In genomic region chrX:11326213-11326731, dm6 we compare ENCODE assay signal across 5 fruit fly cellular contexts.
TF ChIP-seq lines count a peak whose summit lies in the region.

No protein-coding gene starts in this region.

TF ChIP-seq in whole organism, adult, 20 proteins besides CTCF, POLR2A, EP300 and RAD21 (continued from another document):
- TF ChIP-seq CG11617 (GFP tag; optimal IDR thresholded peaks at IDR 0.05; lab: Kevin White, UChicago) (peak; percentile 83), pad (GFP tag; optimal IDR thresholded peaks at IDR 0.05; lab: Kevin White, UChicago) (peak; percentile 65), CG14711 (tag; optimal IDR thresholded peaks at IDR 0.05; lab: Kevin White, UChicago) (peak; percentile 72)

TF ChIP-seq in whole organism, embryonic, 481 proteins besides CTCF, POLR2A, EP300 and RAD21 (continued from another document and continues in another):
- TF ChIP-seq pzg (GFP tag; optimal IDR thresholded peaks at IDR 0.05; lab: Kevin White, UChicago), result no peak
- TF ChIP-seq CG7786 (GFP tag; optimal IDR thresholded peaks at IDR 0.05; lab: Kevin White, UChicago), result peak; percentile 52
- TF ChIP-seq YL-1 (GFP tag; optimal IDR thresholded peaks at IDR 0.05; lab: Kevin White, UChicago), result no peak
- TF ChIP-seq ab (GFP tag; optimal IDR thresholded peaks at IDR 0.05; lab: Kevin White, UChicago), result no peak
- TF ChIP-seq ap (GFP tag; IDR thresholded peaks at IDR 0.05; lab: Robert Waterston, UW), result peak; percentile 40; the same call in 1 of the 2 replicates
- peak; percentile 46 for TF ChIP-seq CG6689 (GFP tag; IDR thresholded peaks at IDR 0.05; lab: Robert Waterston, UW)
- no peak for TF ChIP-seq CG34224 (GFP tag; IDR thresholded peaks at IDR 0.05; lab: Robert Waterston, UW; ENCODE audit: partially characterized antibody)
- peak; percentile 66 for TF ChIP-seq CG17359 (tag; optimal IDR thresholded peaks at IDR 0.05; lab: Kevin White, UChicago)
- peak; percentile 82 for TF ChIP-seq gem (tag; optimal IDR thresholded peaks at IDR 0.05; lab: Kevin White, UChicago)
- TF ChIP-seq Dp (GFP tag; optimal IDR thresholded peaks at IDR 0.05; lab: Kevin White, UChicago), result no peak
- TF ChIP-seq Sry-β (GFP tag; optimal IDR thresholded peaks at IDR 0.05; lab: Kevin White, UChicago), result no peak
- TF ChIP-seq B-H2 (GFP tag; optimal IDR thresholded peaks at IDR 0.05; lab: Kevin White, UChicago), result no peak
- peak in 1 of 2 experiments; percentile 59 for TF ChIP-seq Eip74EF (GFP tag; optimal IDR thresholded peaks at IDR 0.05; lab: Kevin White, UChicago)
- peak; percentile 82 for TF ChIP-seq Sox100B (GFP tag; optimal IDR thresholded peaks at IDR 0.05; lab: Kevin White, UChicago)
- peak; percentile 78 for TF ChIP-seq row (GFP tag; IDR thresholded peaks at IDR 0.05; lab: Robert Waterston, UW)
- peak; percentile 64 for TF ChIP-seq kni (GFP tag; optimal IDR thresholded peaks at IDR 0.05; lab: Kevin White, UChicago)
- peak; percentile 57 for TF ChIP-seq gcm (GFP tag; optimal IDR thresholded peaks at IDR 0.05; lab: Kevin White, UChicago)
- no peak for TF ChIP-seq sna (GFP tag; IDR thresholded peaks at IDR 0.05; lab: Robert Waterston, UW; ENCODE audit: partially characterized antibody)
- peak; percentile 94 for TF ChIP-seq sens (GFP tag; lab: Kevin White, UChicago)
- TF ChIP-seq CG7928 (GFP tag; optimal IDR thresholded peaks at IDR 0.05; lab: Kevin White, UChicago), result peak; percentile 35
- peak; percentile 70 for TF ChIP-seq HHEX (GFP tag; optimal IDR thresholded peaks at IDR 0.05; lab: Kevin White, UChicago)
- no peak for TF ChIP-seq CG17568 (GFP tag; optimal IDR thresholded peaks at IDR 0.05; lab: Kevin White, UChicago)
- TF ChIP-seq Side (GFP tag; optimal IDR thresholded peaks at IDR 0.05; lab: Kevin White, UChicago), result peak; percentile 33
- peak; percentile 41; the same call in 1 of the 2 replicates for TF ChIP-seq Taf1 (GFP tag; IDR thresholded peaks at IDR 0.05; lab: Robert Waterston, UW)
- peak; percentile 84 for TF ChIP-seq CG2678 (tag; optimal IDR thresholded peaks at IDR 0.05; lab: Kevin White, UChicago)
- TF ChIP-seq CG34422 (GFP tag; IDR thresholded peaks at IDR 0.05; lab: Robert Waterston, UW), result peak; percentile 62
- TF ChIP-seq az2 (GFP tag; optimal IDR thresholded peaks at IDR 0.05; lab: Kevin White, UChicago), result peak; percentile 54
- TF ChIP-seq vfl (GFP tag; optimal IDR thresholded peaks at IDR 0.05; lab: Kevin White, UChicago), result no peak
- peak; percentile 52 for TF ChIP-seq Dip3 (GFP tag; optimal IDR thresholded peaks at IDR 0.05; lab: Kevin White, UChicago)
- peak; percentile 14 for TF ChIP-seq CG12236 (GFP tag; optimal IDR thresholded peaks at IDR 0.05; lab: Kevin White, UChicago)
- TF ChIP-seq Mrtf (GFP tag; IDR thresholded peaks at IDR 0.05; lab: Robert Waterston, UW), result peak; percentile 48; the same call in 1 of the 3 replicates
- TF ChIP-seq CG1024 (GFP tag; IDR thresholded peaks at IDR 0.05; lab: Robert Waterston, UW), result no peak

TF ChIP-seq in whole organism, prepupa, 60 proteins besides CTCF, POLR2A, EP300 and RAD21 (continued from another document and continues in another):
- TF ChIP-seq CG15336 (GFP tag; IDR thresholded peaks at IDR 0.05; lab: Robert Waterston, UW) (peak; percentile 79), CG4318 (GFP tag; optimal IDR thresholded peaks at IDR 0.05; lab: Kevin White, UChicago) (peak; percentile 69), Eip78C (GFP tag; lab: Kevin White, UChicago) (peak; percentile 95), CG3032 (tag; optimal IDR thresholded peaks at IDR 0.05; lab: Kevin White, UChicago) (peak; percentile 68), CG3919 (GFP tag; optimal IDR thresholded peaks at IDR 0.05; lab: Kevin White, UChicago) (peak; percentile 70), svp (GFP tag; lab: Kevin White, UChicago) (peak; percentile 91), fd59A (GFP tag; optimal IDR thresholded peaks at IDR 0.05; lab: Kevin White, UChicago) (peak; percentile 72), OdsH (GFP tag; optimal IDR thresholded peaks at IDR 0.05; lab: Kevin White, UChicago) (peak; percentile 78), salr (GFP tag; optimal IDR thresholded peaks at IDR 0.05; lab: Kevin White, UChicago) (peak in 1 of 2 experiments; percentile 54), Met (GFP tag; optimal IDR thresholded peaks at IDR 0.05; lab: Kevin White, UChicago) (peak; percentile 75), CG9139 (GFP tag; optimal IDR thresholded peaks at IDR 0.05; lab: Kevin White, UChicago) (peak; percentile 63), esn (GFP tag; optimal IDR thresholded peaks at IDR 0.05; lab: Kevin White, UChicago) (peak; percentile 78), Sox14 (GFP tag; optimal IDR thresholded peaks at IDR 0.05; lab: Kevin White, UChicago) (peak; percentile 77), ss (GFP tag; optimal IDR thresholded peaks at IDR 0.05; lab: Kevin White, UChicago) (peak in 1 of 2 experiments; percentile 52), Eip75B (GFP tag; optimal IDR thresholded peaks at IDR 0.05; lab: Kevin White, UChicago) (peak; percentile 73), CG8319 (GFP tag; optimal IDR thresholded peaks at IDR 0.05; lab: Kevin White, UChicago) (peak; percentile 33), CG6276 (GFP tag; optimal IDR thresholded peaks at IDR 0.05; lab: Kevin White, UChicago) (peak; percentile 79), Sox102F (GFP tag; optimal IDR thresholded peaks at IDR 0.05; lab: Kevin White, UChicago) (peak; percentile 74), dac (GFP tag; optimal IDR thresholded peaks at IDR 0.05; lab: Kevin White, UChicago) (peak; percentile 39), vri (GFP tag; optimal IDR thresholded peaks at IDR 0.05; lab: Kevin White, UChicago) (peak; percentile 65), CG6854 (GFP tag; optimal IDR thresholded peaks at IDR 0.05; lab: Kevin White, UChicago) (no peak), eg (GFP tag; IDR thresholded peaks at IDR 0.05; lab: Robert Waterston, UW) (peak; percentile 76), fkh (GFP tag; optimal IDR thresholded peaks at IDR 0.05; lab: Kevin White, UChicago) (peak; percentile 97), CG11762 (GFP tag; optimal IDR thresholded peaks at IDR 0.05; lab: Kevin White, UChicago; ENCODE audit: insufficient read depth) (peak; percentile 67), Hr39 (GFP tag; optimal IDR thresholded peaks at IDR 0.05; lab: Kevin White, UChicago) (peak; percentile 68), CG32006 (GFP tag; optimal IDR thresholded peaks at IDR 0.05; lab: Kevin White, UChicago) (peak; percentile 84), Hr4 (GFP tag; optimal IDR thresholded peaks at IDR 0.05; lab: Kevin White, UChicago) (peak; percentile 84), topi (GFP tag; optimal IDR thresholded peaks at IDR 0.05; lab: Kevin White, UChicago) (peak; percentile 72), CG10631 (GFP tag; optimal IDR thresholded peaks at IDR 0.05; lab: Kevin White, UChicago) (peak; percentile 72), CG6792 (GFP tag; optimal IDR thresholded peaks at IDR 0.05; lab: Kevin White, UChicago) (peak; percentile 72), fd85E (GFP tag; optimal IDR thresholded peaks at IDR 0.05; lab: Kevin White, UChicago) (peak; percentile 34), Sox15 (GFP tag; optimal IDR thresholded peaks at IDR 0.05; lab: Kevin White, UChicago) (peak; percentile 64), CG16779 (tag; optimal IDR thresholded peaks at IDR 0.05; lab: Kevin White, UChicago) (peak; percentile 59)

TF ChIP-seq in whole organism, pupa, 21 proteins besides CTCF, POLR2A, EP300 and RAD21 (continued from another document):
- peak; percentile 76 for TF ChIP-seq fd96Ca (GFP tag; IDR thresholded peaks at IDR 0.05; lab: Robert Waterston, UW)

TF ChIP-seq in whole organism, wandering third instar larva, 38 proteins besides CTCF, POLR2A, EP300 and RAD21 (continued from another document):
- TF ChIP-seq Rel (GFP tag; optimal IDR thresholded peaks at IDR 0.05; lab: Kevin White, UChicago), result no peak
- peak; percentile 76 for TF ChIP-seq Rel (tag; optimal IDR thresholded peaks at IDR 0.05; lab: Kevin White, UChicago)
- TF ChIP-seq pan (optimal IDR thresholded peaks at IDR 0.05; lab: Kevin White, UChicago), result no peak
- TF ChIP-seq Sp1 (GFP tag; optimal IDR thresholded peaks at IDR 0.05; lab: Kevin White, UChicago), result peak; percentile 56
- TF ChIP-seq Vsx2 (GFP tag; optimal IDR thresholded peaks at IDR 0.05; lab: Kevin White, UChicago; ENCODE audit: partially characterized antibody), result no peak
